Fruit fly (Drosophila melanogaster) whole organism, pupa: ENCODE measurements around the gene CG10694.

ENCODE experiments used
- CG4496 ChIP-seq: fragments of 200-800 bp; sonication (Bioruptor generic); IDR thresholded peaks from 3 replicates; pipeline ENCODE4 v1.3.6; 2022; ENCODE audit warnings: missing biosample characterization, missing genetic modification characterization
- EcR ChIP-seq: fragments of 200-800 bp; sonication (Bioruptor generic); optimal IDR thresholded peaks from 3 replicates; lab custom pipeline; 2019; ENCODE audit warnings: missing biosample characterization, missing genetic modification characterization, mild to moderate bottlenecking, moderate library complexity, missing genetic modification reagents
- Pif1A ChIP-seq: fragments of 200-800 bp; sonication (Bioruptor generic); optimal IDR thresholded peaks from 3 replicates; lab custom pipeline; 2016; ENCODE audit warnings: missing biosample characterization, missing genetic modification characterization
- Pif1B ChIP-seq: fragments of 200-800 bp; sonication (Bioruptor generic); optimal IDR thresholded peaks from 3 replicates; lab custom pipeline; 2016; ENCODE audit warnings: missing biosample characterization, missing genetic modification characterization

- no peak for TF ChIP-seq Pif1A (GFP tag; lab: Kevin White, UChicago)
- no peak for TF ChIP-seq EcR (GFP tag; lab: Kevin White, UChicago)
- TF ChIP-seq CG4496 (GFP tag; lab: Robert Waterston, UW) = no peak
- no peak for TF ChIP-seq Pif1B (GFP tag; lab: Kevin White, UChicago)
Measured at dm6 chr3R:24150103-24150502, 42.9 kb downstream of the CG10694 start, which contains the start of gene p38c.
